Fruit fly (Drosophila melanogaster) whole organism, pupa: Measurements from ENCODE around the gene BBS1.

Experiments used
- CG13204 ChIP-seq: fragments of 200-800 bp; sonication (Bioruptor generic); optimal IDR thresholded peaks from 2 replicates; lab custom pipeline; 2018; ENCODE audit warnings: missing biosample characterization, mild to moderate bottlenecking, missing genetic modification characterization, moderate library complexity
- CG32121 ChIP-seq: fragments of 200-800 bp; sonication (Bioruptor generic); IDR thresholded peaks from 2 replicates; pipeline ENCODE4 v1.3.6; 2022; ENCODE audit warnings: missing biosample characterization, missing genetic modification characterization
- CG34367 ChIP-seq: fragments of 200-800 bp; sonication (Bioruptor generic); optimal IDR thresholded peaks from 2 replicates; lab custom pipeline; 2018; ENCODE audit warnings: missing biosample characterization, mild to moderate bottlenecking, missing genetic modification characterization
- CG8301 ChIP-seq: fragments of 200-800 bp; sonication (Bioruptor generic); optimal IDR thresholded peaks from 2 replicates; lab custom pipeline; 2018; ENCODE audit warnings: missing biosample characterization, mild to moderate bottlenecking, missing genetic modification characterization
- CG9948 ChIP-seq: fragments of 200-800 bp; sonication (Bioruptor generic); optimal IDR thresholded peaks from 2 replicates; lab custom pipeline; 2018; ENCODE audit warnings: missing biosample characterization, mild to moderate bottlenecking, missing genetic modification characterization, moderate library complexity
- D1 ChIP-seq: fragments of 200-800 bp; sonication (Bioruptor generic); optimal IDR thresholded peaks from 2 replicates; lab custom pipeline; 2018; ENCODE audit warnings: missing biosample characterization, mild to moderate bottlenecking, missing genetic modification characterization, moderate library complexity
- EcR ChIP-seq: fragments of 200-800 bp; sonication (Bioruptor generic); optimal IDR thresholded peaks from 3 replicates; lab custom pipeline; 2019; ENCODE audit warnings: missing biosample characterization, missing genetic modification characterization, mild to moderate bottlenecking, moderate library complexity, missing genetic modification reagents
- Ets98B ChIP-seq: fragments of 200-800 bp; sonication (Bioruptor generic); IDR thresholded peaks from 2 replicates; pipeline ENCODE4 v1.3.6; 2022; ENCODE audit warnings: missing biosample characterization, missing genetic modification characterization
- Pif1B ChIP-seq: fragments of 200-800 bp; sonication (Bioruptor generic); optimal IDR thresholded peaks from 3 replicates; lab custom pipeline; 2016; ENCODE audit warnings: missing biosample characterization, missing genetic modification characterization
- Snoo ChIP-seq: fragments of 200-800 bp; sonication (Bioruptor generic); optimal IDR thresholded peaks from 3 replicates; lab custom pipeline; 2017; ENCODE audit warnings: missing biosample characterization, mild to moderate bottlenecking, missing genetic modification characterization, inconsistent platforms
- fd96Ca ChIP-seq: fragments of 200-800 bp; sonication (Bioruptor generic); IDR thresholded peaks from 3 replicates; pipeline ENCODE4 v1.3.6; 2022; ENCODE audit warnings: missing biosample characterization, missing genetic modification characterization

DNA sequence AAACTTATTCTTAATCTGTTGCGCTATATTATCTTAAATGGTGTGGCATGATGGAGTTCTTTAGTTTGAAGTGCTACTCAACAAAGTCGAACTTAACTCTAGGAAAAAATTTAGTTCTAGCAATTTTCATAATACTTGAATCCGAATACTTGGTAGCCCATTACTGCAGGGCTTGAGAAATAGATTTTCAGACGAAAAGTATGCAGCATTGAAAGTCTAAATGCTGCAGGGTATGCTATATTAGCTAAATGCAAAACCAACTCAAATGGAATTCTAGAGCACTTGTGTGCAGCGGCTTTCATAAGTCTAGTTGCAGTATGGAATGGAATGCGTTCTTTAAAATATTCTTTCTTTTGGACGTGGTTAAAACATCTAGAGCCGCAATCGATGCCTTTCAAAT, 17.6 kb downstream of the BBS1 start:
- TF ChIP-seq CG13204 (GFP tag; lab: Kevin White, UChicago) (no peak), CG32121 (no peak), Snoo (tag; lab: Kevin White, UChicago) (no peak), CG34367 (tag; lab: Kevin White, UChicago) (no peak), EcR (GFP tag; lab: Kevin White, UChicago) (no peak), D1 (tag; lab: Kevin White, UChicago) (no peak), CG9948 (tag; lab: Kevin White, UChicago) (no peak), fd96Ca (GFP tag; lab: Robert Waterston, UW) (no peak), Ets98B (no peak), Pif1B (GFP tag; lab: Kevin White, UChicago) (no peak), CG8301 (tag; lab: Kevin White, UChicago) (no peak)
